Worm (Caenorhabditis elegans) whole organism, young adult: ENCODE measurements around the gene zfp-1.

Source experiments
- B0019.2 ChIP-seq: fragments of 200-800 bp; sonication (Bioruptor generic); conservative IDR thresholded peaks from 2 replicates; pipeline ENCODE4 v1.3.6; 2022; ENCODE audit warnings: missing genetic modification reagents, missing genetic modification characterization, missing compliant biosample characterization
- B0336.3 ChIP-seq: fragments of 200-800 bp; sonication (Bioruptor generic); IDR thresholded peaks from 2 replicates; pipeline ENCODE4 v1.3.6; 2022; ENCODE audit warnings: missing genetic modification characterization, missing compliant biosample characterization
- F10E7.11 ChIP-seq: sonication (generic microtip); optimal IDR thresholded peaks from 2 replicates; lab custom pipeline; 2017; ENCODE audit warnings: mild to moderate bottlenecking, missing genetic modification characterization, moderate library complexity, missing compliant biosample characterization
- F49E8.2 ChIP-seq: sonication (generic microtip); optimal IDR thresholded peaks from 3 replicates; lab custom pipeline; 2017; ENCODE audit warnings: missing genetic modification characterization, mild to moderate bottlenecking, missing compliant biosample characterization, antibody characterized with exemption, moderate library complexity; ENCODE audit not compliant: insufficient read depth
- F55B11.4 ChIP-seq: sonication (generic microtip); optimal IDR thresholded peaks from 2 replicates; lab custom pipeline; 2016; ENCODE audit warnings: missing compliant biosample characterization, missing genetic modification characterization, borderline replicate concordance; ENCODE audit not compliant: insufficient read depth
- F57A8.1 ChIP-seq: fragments of 200-800 bp; sonication (Bioruptor generic); optimal IDR thresholded peaks from 2 replicates; lab custom pipeline; 2018; ENCODE audit warnings: mild to moderate bottlenecking, missing genetic modification characterization, moderate library complexity, missing compliant biosample characterization
- K12H6.12 ChIP-seq: fragments of 200-800 bp; sonication (Bioruptor generic); optimal IDR thresholded peaks from 2 replicates; lab custom pipeline; 2018; ENCODE audit warnings: mild to moderate bottlenecking, missing genetic modification characterization, missing compliant biosample characterization
- Y56A3A.18 ChIP-seq: fragments of 200-800 bp; sonication (Bioruptor generic); IDR thresholded peaks from 2 replicates; pipeline ENCODE4 v1.3.6; 2022; ENCODE audit warnings: missing genetic modification reagents, missing genetic modification characterization, missing compliant biosample characterization
- Y79H2A.3 ChIP-seq: fragments of 200-800 bp; sonication (Bioruptor generic); conservative IDR thresholded peaks from 2 replicates; pipeline ENCODE4 v1.3.6; 2022; ENCODE audit warnings: missing genetic modification reagents, missing genetic modification characterization, missing compliant biosample characterization
- akir-1 ChIP-seq: fragments of 200-800 bp; sonication (Bioruptor generic); optimal IDR thresholded peaks from 2 replicates; lab custom pipeline; 2018; ENCODE audit warnings: mild to moderate bottlenecking, missing genetic modification characterization, moderate library complexity, missing compliant biosample characterization
- athp-1 ChIP-seq: sonication (generic microtip); optimal IDR thresholded peaks from 2 replicates; lab custom pipeline; 2017; ENCODE audit warnings: mild to moderate bottlenecking, missing genetic modification characterization, missing compliant biosample characterization
- attf-6 ChIP-seq: fragments of 200-800 bp; sonication (Bioruptor generic); IDR thresholded peaks from 2 replicates; pipeline ENCODE4 v1.3.6; 2022; ENCODE audit warnings: missing genetic modification reagents, missing genetic modification characterization, missing compliant biosample characterization
- bed-1 ChIP-seq: fragments of 200-800 bp; sonication (Bioruptor generic); IDR thresholded peaks from 2 replicates; pipeline ENCODE4 v1.3.6; 2022; ENCODE audit warnings: missing genetic modification reagents, missing genetic modification characterization, missing compliant biosample characterization
- ccch-3 ChIP-seq: fragments of 200-800 bp; sonication (Bioruptor generic); optimal IDR thresholded peaks from 2 replicates; lab custom pipeline; 2018; ENCODE audit warnings: mild to moderate bottlenecking, missing genetic modification characterization, missing compliant biosample characterization
- cebp-1 ChIP-seq, 2 experiments: fragments of 200-800 bp in 1 of 2; sonication (Bioruptor generic) in 1 of 2; sonication (generic microtip) in 1 of 2; IDR thresholded peaks in 1 of 2; optimal IDR thresholded peaks in 1 of 2; 2 replicates each; pipeline versions ENCODE4 v1.3.6 to Lab custom; 2017 to 2022; ENCODE audit warnings: missing compliant biosample characterization in 2 of 2, missing genetic modification characterization in 2 of 2, mild to moderate bottlenecking in 1 of 2, missing genetic modification reagents in 1 of 2, moderate library complexity in 1 of 2
- cebp-2 ChIP-seq: fragments of 200-800 bp; sonication (Bioruptor generic); IDR thresholded peaks from 2 replicates; pipeline ENCODE4 v1.3.6; 2022; ENCODE audit warnings: missing genetic modification characterization, missing compliant biosample characterization
- ceh-100 ChIP-seq: fragments of 200-800 bp; sonication (Bioruptor generic); IDR thresholded peaks from 2 replicates; pipeline ENCODE4 v1.3.6; 2022; ENCODE audit warnings: missing genetic modification reagents, missing genetic modification characterization, missing compliant biosample characterization
- egrh-3 ChIP-seq: fragments of 200-800 bp; sonication (Bioruptor generic); IDR thresholded peaks from 2 replicates; pipeline ENCODE4 v1.3.6; 2022; ENCODE audit warnings: missing genetic modification reagents, missing genetic modification characterization, missing compliant biosample characterization
- fkh-3 ChIP-seq: sonication (generic microtip); optimal IDR thresholded peaks from 2 replicates; lab custom pipeline; 2016; ENCODE audit warnings: mild to moderate bottlenecking, missing genetic modification characterization, missing compliant biosample characterization
- gei-17 ChIP-seq: fragments of 200-800 bp; sonication (Bioruptor generic); optimal IDR thresholded peaks from 2 replicates; lab custom pipeline; 2018; ENCODE audit warnings: mild to moderate bottlenecking, missing genetic modification characterization, missing compliant biosample characterization
- hmg-1.2 ChIP-seq: fragments of 200-800 bp; sonication (Bioruptor generic); IDR thresholded peaks from 2 replicates; pipeline ENCODE4 v1.3.6; 2022; ENCODE audit warnings: missing genetic modification reagents, missing genetic modification characterization, missing compliant biosample characterization
- hmg-20 ChIP-seq: fragments of 200-800 bp; sonication (Bioruptor generic); IDR thresholded peaks from 2 replicates; pipeline ENCODE4 v1.3.6; 2022; ENCODE audit warnings: missing genetic modification reagents, missing genetic modification characterization, missing compliant biosample characterization
- hsf-1 ChIP-seq: fragments of 200-800 bp; sonication (Bioruptor generic); IDR thresholded peaks from 2 replicates; pipeline ENCODE4 v1.3.6; 2022; ENCODE audit warnings: missing genetic modification reagents, missing genetic modification characterization, missing compliant biosample characterization
- let-526 ChIP-seq: fragments of 200-800 bp; sonication (Bioruptor generic); IDR thresholded peaks from 2 replicates; pipeline ENCODE4 v1.3.6; 2022; ENCODE audit warnings: missing genetic modification reagents, missing genetic modification characterization, missing compliant biosample characterization
- let-607 ChIP-seq, 2 experiments: fragments of 200-800 bp in 1 of 2; sonication (Bioruptor generic) in 1 of 2; sonication (generic microtip) in 1 of 2; optimal IDR thresholded peaks; 2 replicates each; lab custom pipeline; 2016 to 2018; ENCODE audit warnings: mild to moderate bottlenecking in 2 of 2, missing compliant biosample characterization in 2 of 2, missing genetic modification characterization in 2 of 2, moderate library complexity in 2 of 2, missing genotype in 1 of 2
- lin-40 ChIP-seq: sonication (generic microtip); optimal IDR thresholded peaks from 2 replicates; lab custom pipeline; 2016; ENCODE audit warnings: missing genetic modification characterization, mild to moderate bottlenecking, missing compliant biosample characterization, missing genotype, missing genetic modification reagents
- lin-54 ChIP-seq: fragments of 200-800 bp; sonication (Bioruptor generic); optimal IDR thresholded peaks from 2 replicates; lab custom pipeline; 2018; ENCODE audit warnings: mild to moderate bottlenecking, missing genetic modification characterization, missing compliant biosample characterization
- madf-10 ChIP-seq: sonication (generic microtip); optimal IDR thresholded peaks from 2 replicates; lab custom pipeline; 2016; ENCODE audit warnings: mild to moderate bottlenecking, missing genetic modification characterization, missing compliant biosample characterization
- madf-6 ChIP-seq: fragments of 200-800 bp; sonication (Bioruptor generic); IDR thresholded peaks from 2 replicates; pipeline ENCODE4 v1.3.6; 2022; ENCODE audit warnings: missing genetic modification reagents, missing genetic modification characterization, missing compliant biosample characterization
- nfya-2 ChIP-seq: fragments of 200-800 bp; sonication (Bioruptor generic); IDR thresholded peaks from 2 replicates; pipeline ENCODE4 v1.3.6; 2022; ENCODE audit warnings: missing genetic modification reagents, missing genetic modification characterization, missing compliant biosample characterization
- nfyb-1 ChIP-seq: fragments of 200-800 bp; sonication (Bioruptor generic); IDR thresholded peaks from 2 replicates; pipeline ENCODE4 v1.3.6; 2022; ENCODE audit warnings: missing genetic modification reagents, missing genetic modification characterization, missing compliant biosample characterization
- nhr-179 ChIP-seq: sonication (generic microtip); optimal IDR thresholded peaks from 2 replicates; lab custom pipeline; 2016; ENCODE audit warnings: mild to moderate bottlenecking, missing genetic modification characterization, missing compliant biosample characterization
- nhr-27 ChIP-seq: fragments of 200-800 bp; sonication (Bioruptor generic); optimal IDR thresholded peaks from 2 replicates; lab custom pipeline; 2018; ENCODE audit warnings: mild to moderate bottlenecking, missing genetic modification characterization, moderate library complexity, missing compliant biosample characterization
- nhr-80 ChIP-seq: sonication (generic microtip); optimal IDR thresholded peaks from 2 replicates; lab custom pipeline; 2016; ENCODE audit warnings: missing genetic modification characterization, missing compliant biosample characterization
- nhr-90 ChIP-seq: sonication (generic microtip); optimal IDR thresholded peaks from 2 replicates; lab custom pipeline; 2016; ENCODE audit warnings: missing genotype, mild to moderate bottlenecking, missing genetic modification characterization, missing compliant biosample characterization
- pbrm-1 ChIP-seq: fragments of 200-800 bp; sonication (Bioruptor generic); IDR thresholded peaks from 2 replicates; pipeline ENCODE4 v1.3.6; 2022; ENCODE audit warnings: missing genetic modification reagents, missing genetic modification characterization, missing compliant biosample characterization
- rec-8 ChIP-seq, 2 experiments: sonication (generic microtip); optimal IDR thresholded peaks; 2 replicates each; lab custom pipeline; 2016; ENCODE audit warnings: mild to moderate bottlenecking in 2 of 2, missing genetic modification characterization in 2 of 2, missing genetic modification reagents in 2 of 2, missing genotype in 2 of 2, missing biosample characterization in 1 of 2, missing compliant biosample characterization in 1 of 2, moderate library complexity in 1 of 2
- sdz-38 ChIP-seq: sonication (generic microtip); optimal IDR thresholded peaks from 2 replicates; lab custom pipeline; 2016; ENCODE audit warnings: missing genotype, missing genetic modification characterization, missing compliant biosample characterization
- snpc-4 ChIP-seq, 5 experiments: fragments of 150-350 bp in 1 of 5; sonication (generic microtip) in 4 of 5; optimal IDR thresholded peaks; 2 replicates each; lab custom pipeline; 2014 to 2018; ENCODE audit warnings: missing genetic modification characterization in 5 of 5, missing biosample characterization in 3 of 5, antibody characterized with exemption in 2 of 5, mild to moderate bottlenecking in 2 of 5, missing compliant biosample characterization in 2 of 5, missing genotype in 2 of 5, moderate library complexity in 2 of 5, missing genetic modification reagents in 1 of 5
- tbx-9 ChIP-seq: sonication (generic microtip); optimal IDR thresholded peaks from 2 replicates; lab custom pipeline; 2016; ENCODE audit warnings: borderline replicate concordance, missing genetic modification characterization, inconsistent platforms, missing compliant biosample characterization
- unc-130 ChIP-seq: sonication (generic microtip); optimal IDR thresholded peaks from 2 replicates; lab custom pipeline; 2016; ENCODE audit warnings: missing genetic modification reagents, missing genetic modification characterization, missing compliant biosample characterization
- xnd-1 ChIP-seq: sonication (generic microtip); optimal IDR thresholded peaks from 2 replicates; lab custom pipeline; 2016; ENCODE audit warnings: missing genotype, missing genetic modification reagents, missing genetic modification characterization, missing compliant biosample characterization
- ztf-6 ChIP-seq: fragments of 200-800 bp; sonication (Bioruptor generic); IDR thresholded peaks from 2 replicates; pipeline ENCODE4 v1.3.6; 2022; ENCODE audit warnings: missing genetic modification reagents, missing genetic modification characterization, missing compliant biosample characterization

Gene zfp-1

DNA sequence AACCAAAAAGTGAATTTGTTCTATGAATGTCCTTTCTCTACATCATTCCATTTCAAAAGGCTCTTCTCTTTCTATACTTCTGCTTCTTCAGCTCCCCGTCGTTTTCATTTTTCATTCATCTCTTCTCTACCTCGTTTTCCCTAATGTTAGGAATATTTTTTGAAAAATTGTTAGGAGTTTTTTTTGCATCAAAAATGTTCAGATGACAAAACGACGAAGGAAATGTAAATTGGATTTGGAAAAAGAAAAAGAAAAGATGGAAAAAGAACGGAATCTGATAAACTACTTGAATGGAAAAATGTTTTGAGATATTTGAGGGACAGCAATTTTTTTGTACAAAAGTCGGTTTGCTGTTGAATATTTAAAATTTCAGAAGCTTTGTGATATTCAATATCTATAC lies 46.6 kb upstream of the zfp-1 start:
- TF ChIP-seq akir-1 (GFP tag; lab: Kevin White, UChicago) (no peak), pbrm-1 (GFP tag; lab: Robert Waterston, UW) (no peak), gei-17 (GFP tag; lab: Kevin White, UChicago) (no peak), fkh-3 (tag; lab: Kevin White, UChicago) (no peak)

DNA sequence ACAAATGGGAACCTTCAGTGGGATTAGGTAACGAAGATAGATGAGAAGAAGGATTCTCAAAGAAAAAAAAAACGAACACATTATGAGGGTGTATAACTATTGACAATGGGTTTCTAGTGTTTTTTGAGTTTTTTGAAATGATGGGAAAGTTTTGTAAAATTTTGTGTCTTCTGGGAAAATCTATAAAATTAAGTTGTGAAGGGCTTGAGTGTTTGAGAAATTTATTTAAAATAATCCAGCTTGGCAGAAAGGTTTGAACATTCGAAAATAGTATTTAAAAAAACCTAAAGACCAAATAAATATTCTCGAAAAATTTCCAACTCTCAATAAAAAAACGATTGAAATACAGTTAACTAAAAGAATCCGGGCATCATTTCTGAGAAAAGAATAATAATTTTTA lies 46.1 kb upstream of the zfp-1 start:
- TF ChIP-seq pbrm-1 (GFP tag; lab: Robert Waterston, UW) (no peak), K12H6.12 (no peak), F49E8.2 (tag; lab: Kevin White, UChicago) (no peak), let-526 (GFP tag; lab: Robert Waterston, UW) (no peak), nhr-27 (tag; lab: Kevin White, UChicago) (no peak), tbx-9 (no peak), bed-1 (GFP tag; lab: Robert Waterston, UW) (no peak), rec-8 (tag; optimal IDR thresholded peaks at IDR 0.05; lab: Kevin White, UChicago) (no peak), attf-6 (GFP tag; lab: Robert Waterston, UW) (no peak), snpc-4 (GFP tag; optimal IDR thresholded peaks at IDR 0.05; lab: Kevin White, UChicago) (no peak), snpc-4 (tag; optimal IDR thresholded peaks at IDR 0.05; lab: Kevin White, UChicago) (no peak), hsf-1 (GFP tag; lab: Robert Waterston, UW) (no peak), gei-17 (GFP tag; lab: Kevin White, UChicago) (no peak), ztf-6 (GFP tag; lab: Robert Waterston, UW) (no peak), B0336.3 (no peak), lin-54 (no peak)

DNA sequence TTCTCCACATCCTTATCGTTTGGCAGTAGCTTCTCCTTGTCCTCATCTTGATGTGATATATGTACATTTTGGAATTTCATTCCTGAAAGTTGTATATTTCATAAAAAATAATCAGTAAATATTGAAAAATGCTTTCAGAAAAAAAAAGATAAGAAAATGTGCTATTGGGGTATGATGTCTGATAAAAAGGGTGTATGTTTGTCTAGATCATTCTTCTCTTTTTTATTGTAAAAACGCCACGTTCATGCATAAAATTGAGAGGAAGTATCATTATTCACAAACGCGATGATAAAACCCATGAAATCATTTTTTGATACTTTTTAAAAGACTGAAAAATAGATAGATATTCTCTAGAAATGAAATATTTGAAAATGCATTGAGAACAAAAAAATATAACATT lies 42.7 kb upstream of the zfp-1 start:
- TF ChIP-seq nhr-80 (tag; lab: Kevin White, UChicago): peak; percentile 70
- TF ChIP-seq nfyb-1: no peak
- TF ChIP-seq let-607 (tag; optimal IDR thresholded peaks at IDR 0.05; lab: Kevin White, UChicago): peak in 1 of 2 experiments; percentile 17
- TF ChIP-seq, all 124 proteins: peak for 2

DNA sequence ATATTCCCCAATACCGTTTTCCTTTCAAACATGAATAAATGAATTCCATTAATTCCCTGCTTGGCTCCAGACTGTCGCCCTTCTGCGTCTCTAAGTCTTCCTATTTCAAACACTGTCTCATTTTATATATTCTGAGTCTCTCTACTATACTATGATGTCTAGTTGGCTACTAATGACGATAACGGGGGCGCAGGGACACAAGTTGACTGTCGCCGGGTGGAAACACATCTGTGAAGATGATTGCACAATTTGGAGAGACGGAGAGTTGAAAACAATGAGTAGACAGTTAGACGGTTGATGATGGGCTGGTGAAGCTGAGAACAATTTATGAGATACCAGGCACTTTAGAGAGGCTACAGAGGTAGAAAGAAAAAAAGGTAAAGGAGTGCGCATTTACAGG lies 41.8 kb upstream of the zfp-1 start, which contains the start of gene sma-2:
sma-2 (plus strand) TSS at position 194 of the 400 bp plus-strand sequence.
- TF ChIP-seq ccch-3 (GFP tag; lab: Kevin White, UChicago) (no peak), F55B11.4 (tag; lab: Kevin White, UChicago) (no peak), lin-40 (tag; lab: Kevin White, UChicago) (peak; percentile 64), F49E8.2 (tag; lab: Kevin White, UChicago) (no peak), nfya-2 (GFP tag; lab: Robert Waterston, UW) (no peak), cebp-1 (GFP tag; IDR thresholded peaks at IDR 0.05; lab: Robert Waterston, UW) (no peak), cebp-1 (tag; optimal IDR thresholded peaks at IDR 0.05; lab: Kevin White, UChicago) (peak; percentile 73), cebp-2 (GFP tag; lab: Robert Waterston, UW) (no peak), unc-130 (GFP tag; lab: Kevin White, UChicago) (no peak), madf-6 (GFP tag; lab: Robert Waterston, UW) (no peak), B0019.2 (GFP tag; lab: Robert Waterston, UW) (no peak), ceh-100 (GFP tag; lab: Robert Waterston, UW) (no peak), nhr-90 (peak; percentile 7), egrh-3 (GFP tag; lab: Robert Waterston, UW) (no peak), F10E7.11 (tag; lab: Kevin White, UChicago) (no peak), Y56A3A.18 (GFP tag; lab: Robert Waterston, UW) (no peak), Y79H2A.3 (GFP tag; lab: Robert Waterston, UW) (no peak), sdz-38 (tag; lab: Kevin White, UChicago) (no peak), hmg-20 (GFP tag; lab: Robert Waterston, UW) (no peak), athp-1 (tag; lab: Kevin White, UChicago) (no peak), F57A8.1 (GFP tag; lab: Kevin White, UChicago) (no peak), attf-6 (GFP tag; lab: Robert Waterston, UW) (no peak), hmg-1.2 (GFP tag; lab: Robert Waterston, UW) (peak; percentile 85), nhr-179 (tag; lab: Kevin White, UChicago) (no peak), madf-10 (tag; lab: Kevin White, UChicago) (peak; percentile 25), xnd-1 (tag; lab: Kevin White, UChicago) (no peak)
